Fruit fly (Drosophila melanogaster) whole organism, embryonic: ENCODE measurements around the gene STUB1.
A peak's percentile ranks its signal among the peaks of the same experiment; 100 is the strongest.

Experiments used
- Abd-B ChIP-seq: fragments of 200-800 bp; sonication (Bioruptor generic); optimal IDR thresholded peaks from 2 replicates; lab custom pipeline; 2018; ENCODE audit warnings: missing biosample characterization, mild to moderate bottlenecking, missing genetic modification characterization, moderate library complexity
- Ada2b ChIP-seq: fragments of 200-800 bp; sonication (Bioruptor generic); IDR thresholded peaks from 2 replicates; pipeline ENCODE4 v1.3.6; 2022; ENCODE audit warnings: missing biosample characterization, missing genetic modification characterization
- B-H1 ChIP-seq: fragments of 200-800 bp; sonication (Bioruptor generic); IDR thresholded peaks from 3 replicates; pipeline ENCODE4 v1.3.6; 2022; ENCODE audit warnings: missing biosample characterization, missing genetic modification characterization
- CG12769 ChIP-seq: fragments of 200-800 bp; sonication (Bioruptor generic); optimal IDR thresholded peaks from 2 replicates; lab custom pipeline; 2019; ENCODE audit warnings: missing biosample characterization, mild to moderate bottlenecking, missing genetic modification characterization, moderate library complexity
- CG13287 ChIP-seq: fragments of 200-800 bp; sonication (Bioruptor generic); IDR thresholded peaks from 2 replicates; pipeline ENCODE4 v1.3.6; 2022; ENCODE audit warnings: missing biosample characterization, missing genetic modification characterization; ENCODE audit not compliant: partially characterized antibody
- CG18476 ChIP-seq: fragments of 200-800 bp; sonication (Bioruptor generic); optimal IDR thresholded peaks from 2 replicates; lab custom pipeline; 2016; ENCODE audit warnings: missing biosample characterization, mild to moderate bottlenecking, missing genetic modification characterization
- CG2129 ChIP-seq: fragments of 200-800 bp; sonication (Bioruptor generic); IDR thresholded peaks from 2 replicates; pipeline ENCODE4 v1.3.6; 2022; ENCODE audit warnings: missing biosample characterization, missing genetic modification characterization; ENCODE audit not compliant: partially characterized antibody
- CG2678 ChIP-seq: fragments of 200-800 bp; sonication (Bioruptor generic); optimal IDR thresholded peaks from 3 replicates; lab custom pipeline; 2019; ENCODE audit warnings: missing biosample characterization, mild to moderate bottlenecking, missing genetic modification characterization, moderate library complexity
- CG2712 ChIP-seq: fragments of 200-800 bp; optimal IDR thresholded peaks from 3 replicates; lab custom pipeline; 2019; ENCODE audit warnings: missing biosample characterization, mild to moderate bottlenecking, missing genetic modification characterization, moderate library complexity
- CG30020 ChIP-seq: fragments of 200-800 bp; optimal IDR thresholded peaks from 2 replicates; lab custom pipeline; 2019; ENCODE audit warnings: missing biosample characterization, mild to moderate bottlenecking, missing genetic modification characterization, moderate library complexity
- CG34224 ChIP-seq: fragments of 200-800 bp; sonication (Bioruptor generic); IDR thresholded peaks from 3 replicates; pipeline ENCODE4 v1.3.6; 2022; ENCODE audit warnings: missing biosample characterization, missing genetic modification characterization; ENCODE audit not compliant: partially characterized antibody
- CG42726 ChIP-seq: fragments of 200-800 bp; sonication (Bioruptor generic); IDR thresholded peaks from 2 replicates; pipeline ENCODE4 v1.3.6; 2022; ENCODE audit warnings: missing biosample characterization, missing genetic modification characterization; ENCODE audit not compliant: partially characterized antibody
- CG4730 ChIP-seq: fragments of 200-800 bp; sonication (Bioruptor generic); IDR thresholded peaks from 2 replicates; pipeline ENCODE4 v1.3.6; 2022; ENCODE audit warnings: missing biosample characterization, missing genetic modification characterization
- CG8290 ChIP-seq, 3 experiments: fragments of 200-800 bp; sonication (Bioruptor generic); optimal IDR thresholded peaks; 2 replicates each; lab custom pipeline; 2016 to 2019; ENCODE audit warnings: missing biosample characterization in 3 of 3, missing genetic modification characterization in 3 of 3, mild to moderate bottlenecking in 2 of 3, moderate library complexity in 1 of 3
- Camta ChIP-seq: fragments of 200-800 bp; sonication (Bioruptor generic); optimal IDR thresholded peaks from 2 replicates; lab custom pipeline; 2016; ENCODE audit warnings: missing biosample characterization, missing genetic modification characterization
- CkIIα-i1 ChIP-seq: fragments of 200-800 bp; sonication (Bioruptor generic); IDR thresholded peaks from 2 replicates; pipeline ENCODE4 v1.3.6; 2022; ENCODE audit warnings: missing biosample characterization, missing genetic modification characterization
- Dad ChIP-seq: fragments of 200-800 bp; sonication (Bioruptor generic); optimal IDR thresholded peaks from 3 replicates; lab custom pipeline; 2016; ENCODE audit warnings: missing biosample characterization, missing genetic modification characterization
- Dref ChIP-seq: fragments of 200-800 bp; sonication (Bioruptor generic); IDR thresholded peaks from 2 replicates; pipeline ENCODE4 v1.3.6; 2022; ENCODE audit warnings: missing biosample characterization, missing genetic modification characterization
- E2f2 ChIP-seq: fragments of 200-800 bp; sonication (Bioruptor generic); IDR thresholded peaks from 2 replicates; pipeline ENCODE4 v1.3.6; 2022; ENCODE audit warnings: missing biosample characterization, missing genetic modification characterization
- Fer2 ChIP-seq: fragments of 200-800 bp; sonication (Bioruptor generic); optimal IDR thresholded peaks from 2 replicates; lab custom pipeline; 2018; ENCODE audit warnings: missing biosample characterization, mild to moderate bottlenecking, missing genetic modification characterization, moderate library complexity
- Ptx1 ChIP-seq: fragments of 200-800 bp; sonication (Bioruptor generic); IDR thresholded peaks from 2 replicates; pipeline ENCODE4 v1.3.6; 2022; ENCODE audit warnings: missing biosample characterization, missing genetic modification characterization
- Usf ChIP-seq: fragments of 200-800 bp; sonication (Bioruptor generic); optimal IDR thresholded peaks from 2 replicates; lab custom pipeline; 2017; ENCODE audit warnings: missing genotype, missing biosample characterization, missing genetic modification characterization
- Xrp1 ChIP-seq: fragments of 200-800 bp; sonication (Bioruptor generic); IDR thresholded peaks from 2 replicates; pipeline ENCODE4 v1.3.6; 2022; ENCODE audit warnings: missing biosample characterization, missing genetic modification characterization
- YL-1 ChIP-seq: fragments of 200-800 bp; sonication (Bioruptor generic); optimal IDR thresholded peaks from 3 replicates; lab custom pipeline; 2017; ENCODE audit warnings: missing biosample characterization, mild to moderate bottlenecking, missing genetic modification characterization
- abd-A ChIP-seq: fragments of 200-800 bp; sonication (Bioruptor generic); optimal IDR thresholded peaks from 3 replicates; lab custom pipeline; 2019; ENCODE audit warnings: missing biosample characterization, mild to moderate bottlenecking, missing genetic modification characterization, moderate library complexity
- bigmax ChIP-seq: fragments of 200-800 bp; sonication (Bioruptor generic); optimal IDR thresholded peaks from 2 replicates; lab custom pipeline; 2018; ENCODE audit warnings: missing biosample characterization, mild to moderate bottlenecking, missing genetic modification characterization
- dmrt11E ChIP-seq: fragments of 200-800 bp; sonication (Bioruptor generic); optimal IDR thresholded peaks from 3 replicates; lab custom pipeline; 2018; ENCODE audit warnings: missing biosample characterization, mild to moderate bottlenecking, missing genetic modification characterization, moderate library complexity
- ewg ChIP-seq: fragments of 200-800 bp; sonication (Bioruptor generic); optimal IDR thresholded peaks from 3 replicates; lab custom pipeline; 2017; ENCODE audit warnings: mild to moderate bottlenecking, missing biosample characterization, missing genetic modification reagents, missing genetic modification characterization
- exex ChIP-seq: fragments of 200-800 bp; sonication (Bioruptor generic); optimal IDR thresholded peaks from 4 replicates; lab custom pipeline; 2018; ENCODE audit warnings: missing biosample characterization, mild to moderate bottlenecking, missing genetic modification characterization, moderate library complexity
- klu ChIP-seq: fragments of 200-800 bp; sonication (Bioruptor generic); IDR thresholded peaks from 2 replicates; pipeline ENCODE4 v1.3.6; 2022; ENCODE audit warnings: missing biosample characterization, missing genetic modification characterization
- knrl ChIP-seq: fragments of 200-800 bp; sonication (Bioruptor generic); IDR thresholded peaks from 3 replicates; pipeline ENCODE4 v1.3.6; 2022; ENCODE audit warnings: missing biosample characterization, missing genetic modification characterization; ENCODE audit not compliant: partially characterized antibody
- otp ChIP-seq: fragments of 200-800 bp; sonication (Bioruptor generic); IDR thresholded peaks from 3 replicates; pipeline ENCODE4, ENCODE4 v1.3.6; 2022; ENCODE audit warnings: missing biosample characterization, missing genetic modification characterization
- pb ChIP-seq: fragments of 200-800 bp; sonication (Bioruptor generic); optimal IDR thresholded peaks from 3 replicates; lab custom pipeline; 2016; ENCODE audit warnings: missing biosample characterization, missing genetic modification characterization
- psq ChIP-seq: fragments of 200-800 bp; sonication (Bioruptor generic); optimal IDR thresholded peaks from 2 replicates; lab custom pipeline; 2017; ENCODE audit warnings: missing biosample characterization, missing genetic modification characterization
- row ChIP-seq: fragments of 200-800 bp; sonication (Bioruptor generic); IDR thresholded peaks from 3 replicates; pipeline ENCODE4 v1.3.6; 2022; ENCODE audit warnings: missing biosample characterization, missing genetic modification characterization
- slp2 ChIP-seq: fragments of 200-800 bp; sonication (Bioruptor generic); optimal IDR thresholded peaks from 2 replicates; lab custom pipeline; 2016; ENCODE audit warnings: missing biosample characterization, missing genetic modification characterization
- so ChIP-seq: fragments of 200-800 bp; sonication (Bioruptor generic); IDR thresholded peaks from 3 replicates; pipeline ENCODE4 v1.3.6; 2022; ENCODE audit warnings: missing biosample characterization, missing genetic modification characterization
- sr ChIP-seq: fragments of 200-800 bp; sonication (Bioruptor generic); IDR thresholded peaks from 3 replicates; pipeline ENCODE4 v1.3.6; 2022; ENCODE audit warnings: missing biosample characterization, missing genetic modification characterization
- wek ChIP-seq: fragments of 200-800 bp; sonication (Bioruptor generic); optimal IDR thresholded peaks from 3 replicates; lab custom pipeline; 2018; ENCODE audit warnings: missing biosample characterization, mild to moderate bottlenecking, missing genetic modification characterization, moderate library complexity
- yki ChIP-seq: fragments of >200 bp; optimal IDR thresholded peaks from 3 replicates; lab custom pipeline; 2018
- zen ChIP-seq: fragments of 200-800 bp; sonication (Bioruptor generic); optimal IDR thresholded peaks from 3 replicates; lab custom pipeline; 2018; ENCODE audit warnings: missing biosample characterization, mild to moderate bottlenecking, missing genetic modification characterization, moderate library complexity
- zfh1 ChIP-seq: fragments of 200-800 bp; sonication (Bioruptor generic); IDR thresholded peaks from 3 replicates; pipeline ENCODE4 v1.3.6; 2022; ENCODE audit warnings: missing biosample characterization, missing genetic modification characterization

Gene STUB1

dm6 chr2L:10396488-10396824 is 40.9 kb upstream of the STUB1 start, which contains the start of gene Cnot4 (continued):
- no peak for TF ChIP-seq Fer2 (tag; lab: Kevin White, UChicago)
- no peak for TF ChIP-seq abd-A
- TF ChIP-seq zfh1 (GFP tag; lab: Robert Waterston, UW): no peak
- TF ChIP-seq Xrp1 (GFP tag; lab: Robert Waterston, UW): no peak
- TF ChIP-seq CG2712: peak; percentile 36
- TF ChIP-seq wek (GFP tag; lab: Kevin White, UChicago): no peak
- TF ChIP-seq CkIIα-i1 (GFP tag; lab: Robert Waterston, UW): no peak
- TF ChIP-seq CG34224 (GFP tag; lab: Robert Waterston, UW): no peak
- no peak for TF ChIP-seq YL-1 (GFP tag; lab: Kevin White, UChicago)
- no peak for TF ChIP-seq so (GFP tag; lab: Robert Waterston, UW)
- TF ChIP-seq CG42726 (GFP tag; lab: Robert Waterston, UW): 0 out of 2 replicates have a peak, but pooled peaks have one; percentile 12
- no peak for TF ChIP-seq Ptx1
- no peak for TF ChIP-seq yki (lab: Kevin White, UChicago)
- TF ChIP-seq Usf: no peak
- no peak for TF ChIP-seq Camta (GFP tag; lab: Kevin White, UChicago)
- no peak for TF ChIP-seq ewg
- TF ChIP-seq sr (GFP tag; lab: Robert Waterston, UW): no peak
- TF ChIP-seq Dad (GFP tag; lab: Kevin White, UChicago): no peak
- no peak for TF ChIP-seq Ada2b
- no peak for TF ChIP-seq bigmax (GFP tag; lab: Kevin White, UChicago)
- TF ChIP-seq CG8290 (GFP tag; optimal IDR thresholded peaks at IDR 0.05; lab: Kevin White, UChicago): peak; percentile 10
- TF ChIP-seq CG8290 (tag; optimal IDR thresholded peaks at IDR 0.05; lab: Kevin White, UChicago): no peak
- TF ChIP-seq CG30020 (tag; lab: Kevin White, UChicago): peak; percentile 92
- no peak for TF ChIP-seq CG2678
- TF ChIP-seq E2f2 (GFP tag; lab: Robert Waterston, UW): no peak
- peak; percentile 71 for TF ChIP-seq Dref (GFP tag; lab: Robert Waterston, UW)
- TF ChIP-seq CG18476 (GFP tag; lab: Kevin White, UChicago): no peak
- TF ChIP-seq dmrt11E (tag; lab: Kevin White, UChicago): peak; percentile 36
- TF ChIP-seq B-H1 (GFP tag; lab: Robert Waterston, UW): no peak
- no peak for TF ChIP-seq slp2 (GFP tag; lab: Kevin White, UChicago)
- peak; percentile 16 for TF ChIP-seq zen (tag; lab: Kevin White, UChicago)
- TF ChIP-seq pb (GFP tag; lab: Kevin White, UChicago): no peak
- no peak for TF ChIP-seq klu (GFP tag; lab: Robert Waterston, UW)
- no peak for TF ChIP-seq CG2129
- TF ChIP-seq row (GFP tag; lab: Robert Waterston, UW): peak; percentile 71
- peak; percentile 44; the same call in 1 of the 2 replicates for TF ChIP-seq CG13287 (GFP tag; lab: Robert Waterston, UW)
- TF ChIP-seq CG4730 (GFP tag; lab: Robert Waterston, UW): no peak
- TF ChIP-seq knrl (GFP tag; lab: Robert Waterston, UW): peak; percentile 48; the same call in 2 of the 3 replicates
- TF ChIP-seq CG12769 (tag; lab: Kevin White, UChicago): no peak
- no peak for TF ChIP-seq Abd-B (GFP tag; lab: Kevin White, UChicago)
- no peak for TF ChIP-seq exex (tag; lab: Kevin White, UChicago)
- no peak for TF ChIP-seq otp (GFP tag; lab: Robert Waterston, UW)
- no peak for TF ChIP-seq psq (GFP tag; lab: Kevin White, UChicago)
